Fruit fly (Drosophila melanogaster) whole organism, embryonic: Measurements from ENCODE around the gene hop.

Experiments used
- Blimp-1 ChIP-seq: fragments of 200-800 bp; sonication (Bioruptor generic); optimal IDR thresholded peaks from 3 replicates; lab custom pipeline; 2018; ENCODE audit warnings: missing biosample characterization, missing genetic modification characterization, mild to moderate bottlenecking, moderate library complexity, missing genetic modification reagents
- CG10543 ChIP-seq: fragments of 200-800 bp; sonication (Bioruptor generic); optimal IDR thresholded peaks from 3 replicates; lab custom pipeline; 2017; ENCODE audit warnings: missing biosample characterization, mild to moderate bottlenecking, missing genetic modification characterization, moderate library complexity
- CG11085 ChIP-seq: fragments of 200-800 bp; sonication (Bioruptor generic); IDR thresholded peaks from 2 replicates; pipeline ENCODE4 v1.3.6; 2022; ENCODE audit warnings: missing biosample characterization, missing genetic modification characterization
- CG11456 ChIP-seq: fragments of 200-800 bp; sonication (Bioruptor generic); IDR thresholded peaks from 3 replicates; pipeline ENCODE4 v1.3.6; 2022; ENCODE audit warnings: missing biosample characterization, missing genetic modification characterization
- CG11723 ChIP-seq: fragments of 200-800 bp; sonication (Bioruptor generic); optimal IDR thresholded peaks from 2 replicates; lab custom pipeline; 2017; ENCODE audit warnings: missing biosample characterization, mild to moderate bottlenecking, missing genetic modification characterization
- CG12659 ChIP-seq: fragments of 200-800 bp; sonication (Bioruptor generic); optimal IDR thresholded peaks from 3 replicates; lab custom pipeline; 2017; ENCODE audit warnings: mild to moderate bottlenecking, missing biosample characterization, missing genetic modification reagents, missing genetic modification characterization
- CG13894 ChIP-seq: fragments of 200-800 bp; sonication (Bioruptor generic); optimal IDR thresholded peaks from 3 replicates; lab custom pipeline; 2018; ENCODE audit warnings: missing biosample characterization, mild to moderate bottlenecking, missing genetic modification characterization, moderate library complexity
- CG14050 ChIP-seq: fragments of 200-800 bp; sonication (Bioruptor generic); IDR thresholded peaks from 3 replicates; pipeline ENCODE4 v1.3.6; 2022; ENCODE audit warnings: missing biosample characterization, missing genetic modification characterization
- CG17186 ChIP-seq: fragments of 200-800 bp; sonication (Bioruptor generic); optimal IDR thresholded peaks from 3 replicates; lab custom pipeline; 2017; ENCODE audit warnings: missing biosample characterization, missing genetic modification reagents, missing genetic modification characterization
- CG17385 ChIP-seq: fragments of 200-800 bp; sonication (Bioruptor generic); optimal IDR thresholded peaks from 3 replicates; lab custom pipeline; 2018; ENCODE audit warnings: missing biosample characterization, mild to moderate bottlenecking, missing genetic modification characterization
- CG1832 ChIP-seq: fragments of 200-800 bp; sonication (Bioruptor generic); optimal IDR thresholded peaks from 2 replicates; lab custom pipeline; 2017; ENCODE audit warnings: missing biosample characterization, mild to moderate bottlenecking, missing genetic modification characterization, inconsistent platforms
- CG18619 ChIP-seq: fragments of 200-800 bp; sonication (Bioruptor generic); optimal IDR thresholded peaks from 3 replicates; lab custom pipeline; 2017; ENCODE audit warnings: missing biosample characterization, mild to moderate bottlenecking, missing genetic modification characterization
- CG32532 ChIP-seq: fragments of 200-800 bp; sonication (Bioruptor generic); IDR thresholded peaks from 2 replicates; pipeline ENCODE4 v1.3.6; 2022; ENCODE audit warnings: missing biosample characterization, missing genetic modification characterization
- CG33213 ChIP-seq: fragments of 200-800 bp; sonication (Bioruptor generic); optimal IDR thresholded peaks from 3 replicates; lab custom pipeline; 2016; ENCODE audit warnings: missing biosample characterization, missing genetic modification characterization
- CG3407 ChIP-seq: fragments of 200-800 bp; sonication (Bioruptor generic); optimal IDR thresholded peaks from 2 replicates; lab custom pipeline; 2018; ENCODE audit warnings: missing biosample characterization, mild to moderate bottlenecking, missing genetic modification characterization
- CG3726 ChIP-seq: fragments of 200-800 bp; sonication (Bioruptor generic); IDR thresholded peaks from 3 replicates; pipeline ENCODE4, ENCODE4 v1.3.6; 2022; ENCODE audit warnings: missing biosample characterization, missing genetic modification characterization
- CG7372 ChIP-seq: fragments of 200-800 bp; sonication (Bioruptor generic); IDR thresholded peaks from 2 replicates; pipeline ENCODE4 v1.3.6; 2022; ENCODE audit warnings: missing biosample characterization, missing genetic modification characterization
- CG8359 ChIP-seq: fragments of 200-800 bp; sonication (Bioruptor generic); optimal IDR thresholded peaks from 2 replicates; lab custom pipeline; 2017; ENCODE audit warnings: missing biosample characterization, mild to moderate bottlenecking, missing genetic modification characterization, borderline replicate concordance
- Dbx ChIP-seq: fragments of 200-800 bp; sonication (Bioruptor generic); IDR thresholded peaks from 3 replicates; pipeline ENCODE4 v1.3.6; 2022; ENCODE audit warnings: missing biosample characterization, missing genetic modification characterization
- Fer2 ChIP-seq: fragments of 200-800 bp; sonication (Bioruptor generic); optimal IDR thresholded peaks from 2 replicates; lab custom pipeline; 2018; ENCODE audit warnings: missing biosample characterization, mild to moderate bottlenecking, missing genetic modification characterization, moderate library complexity
- GATAe ChIP-seq: fragments of 200-800 bp; sonication (Bioruptor generic); conservative IDR thresholded peaks from 2 replicates; pipeline ENCODE4 v1.3.6; 2022; ENCODE audit warnings: missing biosample characterization, missing genetic modification characterization
- Gug ChIP-seq: fragments of 200-800 bp; sonication (Bioruptor generic); IDR thresholded peaks from 4 replicates; pipeline ENCODE4 v1.3.6; 2022; ENCODE audit warnings: missing biosample characterization, missing genetic modification characterization
- Hr51 ChIP-seq, 2 experiments: fragments of 200-800 bp; sonication (Bioruptor generic); optimal IDR thresholded peaks; 2 replicates in 1 of 2; 3 replicates in 1 of 2; lab custom pipeline; 2016 to 2018; ENCODE audit warnings: missing biosample characterization in 2 of 2, missing genetic modification characterization in 2 of 2, mild to moderate bottlenecking in 1 of 2, moderate library complexity in 1 of 2
- Hsf ChIP-seq: fragments of 200-800 bp; sonication (Bioruptor generic); optimal IDR thresholded peaks from 3 replicates; lab custom pipeline; 2016; ENCODE audit warnings: missing biosample characterization, missing genetic modification characterization
- Lim3 ChIP-seq: fragments of 200-800 bp; sonication (Bioruptor generic); IDR thresholded peaks from 2 replicates; pipeline ENCODE4 v1.3.6; 2022; ENCODE audit warnings: missing biosample characterization, missing genetic modification characterization
- Lpt ChIP-seq: fragments of >200 bp; optimal IDR thresholded peaks from 2 replicates; lab custom pipeline; 2018; ENCODE audit warnings: missing biosample characterization, missing genetic modification characterization
- MTF-1 ChIP-seq: fragments of 200-800 bp; sonication (Bioruptor generic); optimal IDR thresholded peaks from 2 replicates; lab custom pipeline; 2018; ENCODE audit warnings: missing biosample characterization, mild to moderate bottlenecking, missing genetic modification characterization, borderline replicate concordance
- NK7.1 ChIP-seq: fragments of 200-800 bp; sonication (Bioruptor generic); optimal IDR thresholded peaks from 3 replicates; lab custom pipeline; 2016; ENCODE audit warnings: missing biosample characterization, missing genetic modification characterization
- Ptx1 ChIP-seq: fragments of 200-800 bp; sonication (Bioruptor generic); IDR thresholded peaks from 2 replicates; pipeline ENCODE4 v1.3.6; 2022; ENCODE audit warnings: missing biosample characterization, missing genetic modification characterization
- Side ChIP-seq: fragments of 200-800 bp; sonication (Bioruptor generic); optimal IDR thresholded peaks from 2 replicates; lab custom pipeline; 2016; ENCODE audit warnings: missing biosample characterization, missing genetic modification characterization
- Stat92E ChIP-seq, 3 experiments: fragments of >200 bp in 2 of 3; fragments of 200-800 bp in 1 of 3; sonication (Bioruptor generic) in 1 of 3; optimal IDR thresholded peaks; 2 replicates each; lab custom pipeline; 2017 to 2019; ENCODE audit warnings: missing biosample characterization in 3 of 3, missing genetic modification characterization in 3 of 3, mild to moderate bottlenecking in 1 of 3, moderate library complexity in 1 of 3
- TFAM ChIP-seq: fragments of 200-800 bp; sonication (Bioruptor generic); optimal IDR thresholded peaks from 2 replicates; lab custom pipeline; 2017; ENCODE audit warnings: missing biosample characterization, missing genetic modification characterization, inconsistent platforms
- Vsx1 ChIP-seq: fragments of 200-800 bp; sonication (Bioruptor generic); optimal IDR thresholded peaks from 2 replicates; lab custom pipeline; 2017; ENCODE audit warnings: missing biosample characterization, mild to moderate bottlenecking, missing genetic modification characterization, missing genetic modification reagents
- ab ChIP-seq: fragments of 200-800 bp; sonication (Bioruptor generic); optimal IDR thresholded peaks from 2 replicates; lab custom pipeline; 2016; ENCODE audit warnings: missing biosample characterization, missing genetic modification characterization
- ato ChIP-seq: fragments of 200-800 bp; sonication (Bioruptor generic); IDR thresholded peaks from 2 replicates; pipeline ENCODE4 v1.3.6; 2022; ENCODE audit warnings: missing biosample characterization, missing genetic modification characterization; ENCODE audit not compliant: partially characterized antibody
- bab2 ChIP-seq: fragments of 200-800 bp; sonication (Bioruptor generic); optimal IDR thresholded peaks from 2 replicates; lab custom pipeline; 2016; ENCODE audit warnings: missing biosample characterization, missing genetic modification characterization
- croc ChIP-seq: fragments of 200-800 bp; sonication (Bioruptor generic); conservative IDR thresholded peaks from 3 replicates; pipeline ENCODE4 v1.3.6; 2022; ENCODE audit warnings: missing biosample characterization, missing genetic modification characterization
- dmrt11E ChIP-seq: fragments of 200-800 bp; sonication (Bioruptor generic); optimal IDR thresholded peaks from 3 replicates; lab custom pipeline; 2018; ENCODE audit warnings: missing biosample characterization, mild to moderate bottlenecking, missing genetic modification characterization, moderate library complexity
- exex ChIP-seq: fragments of 200-800 bp; sonication (Bioruptor generic); optimal IDR thresholded peaks from 4 replicates; lab custom pipeline; 2018; ENCODE audit warnings: missing biosample characterization, mild to moderate bottlenecking, missing genetic modification characterization, moderate library complexity
- eyg ChIP-seq: fragments of 200-800 bp; sonication (Bioruptor generic); optimal IDR thresholded peaks from 3 replicates; lab custom pipeline; 2016; ENCODE audit warnings: missing biosample characterization, missing genetic modification characterization
- her ChIP-seq: fragments of 200-800 bp; sonication (Bioruptor generic); optimal IDR thresholded peaks from 2 replicates; lab custom pipeline; 2016; ENCODE audit warnings: missing biosample characterization, missing genetic modification characterization
- kay ChIP-seq: fragments of 200-800 bp; sonication (Bioruptor generic); optimal IDR thresholded peaks from 2 replicates; lab custom pipeline; 2016; ENCODE audit warnings: missing biosample characterization, missing genetic modification characterization
- knrl ChIP-seq: fragments of 200-800 bp; sonication (Bioruptor generic); IDR thresholded peaks from 3 replicates; pipeline ENCODE4 v1.3.6; 2022; ENCODE audit warnings: missing biosample characterization, missing genetic modification characterization; ENCODE audit not compliant: partially characterized antibody
- lmd ChIP-seq: fragments of 200-800 bp; sonication (Bioruptor generic); IDR thresholded peaks from 2 replicates; pipeline ENCODE4 v1.3.6; 2022; ENCODE audit warnings: missing biosample characterization, missing genetic modification characterization
- pnt ChIP-seq: fragments of 200-800 bp; sonication (Bioruptor generic); optimal IDR thresholded peaks from 3 replicates; lab custom pipeline; 2016; ENCODE audit warnings: missing biosample characterization, missing genetic modification characterization
- slbo ChIP-seq: fragments of 200-800 bp; sonication (Bioruptor generic); IDR thresholded peaks from 2 replicates; pipeline ENCODE4 v1.3.6; 2022; ENCODE audit warnings: missing biosample characterization, missing genetic modification characterization
- tin ChIP-seq: fragments of 200-800 bp; sonication (Bioruptor generic); optimal IDR thresholded peaks from 3 replicates; lab custom pipeline; 2016; ENCODE audit warnings: missing biosample characterization, missing genetic modification characterization
- toy ChIP-seq: fragments of 200-800 bp; sonication (Bioruptor generic); IDR thresholded peaks from 2 replicates; pipeline ENCODE4 v1.3.6; 2022; ENCODE audit warnings: missing biosample characterization, missing genetic modification characterization
- yki ChIP-seq: fragments of >200 bp; optimal IDR thresholded peaks from 3 replicates; lab custom pipeline; 2018

hop gene

DNA sequence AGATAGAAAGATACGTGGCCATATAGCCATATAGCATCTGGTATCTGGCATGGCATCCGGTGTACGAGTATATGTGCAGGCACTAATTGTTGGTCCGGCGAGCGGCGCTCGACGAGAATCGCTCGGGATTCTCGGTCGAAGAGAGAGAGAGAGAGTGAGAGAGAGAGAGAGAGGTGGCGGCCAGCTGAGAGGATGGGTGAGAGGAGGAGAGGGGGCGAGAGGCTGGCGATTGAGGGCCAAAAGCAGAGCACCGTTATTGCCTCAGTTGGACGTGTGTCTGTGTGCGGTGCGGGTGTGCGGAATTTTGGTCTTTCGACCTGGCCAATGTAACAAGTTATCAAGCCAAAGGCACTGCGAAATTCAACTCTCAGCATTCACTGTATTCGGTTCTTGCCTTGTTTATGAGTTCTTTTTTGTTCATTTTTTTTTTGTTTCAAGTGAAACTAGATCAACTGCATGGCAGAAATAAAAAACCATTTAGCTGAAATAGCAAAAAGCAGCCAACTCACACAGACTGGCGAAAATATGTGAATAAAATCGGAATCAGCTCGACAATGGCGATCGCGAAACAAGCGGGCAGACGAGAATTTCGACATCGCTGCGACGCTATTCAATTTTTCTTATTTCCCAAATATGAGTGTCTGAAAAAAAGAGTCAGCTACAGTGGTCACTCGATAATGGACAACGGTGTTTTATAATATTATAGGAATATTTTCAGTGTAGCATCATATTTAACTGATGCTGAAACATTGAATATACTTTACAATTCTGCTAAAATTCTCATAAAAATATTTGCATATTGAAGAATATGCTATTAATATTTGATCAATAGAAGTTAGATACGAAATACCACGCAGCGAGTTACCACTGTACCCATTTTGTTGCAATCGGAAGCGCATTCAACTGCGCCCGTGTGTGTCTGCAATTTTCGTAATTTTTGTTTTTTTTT, 5.1 kb upstream of the hop start (continued):
- TF ChIP-seq CG8359 (GFP tag; lab: Kevin White, UChicago): no peak
- no peak for TF ChIP-seq CG14050
- no peak for TF ChIP-seq ato
- TF ChIP-seq lmd (GFP tag; lab: Robert Waterston, UW): peak; percentile 40; the same call in 1 of the 2 replicates
- no peak for TF ChIP-seq bab2 (GFP tag; lab: Kevin White, UChicago)
- no peak for TF ChIP-seq knrl (GFP tag; lab: Robert Waterston, UW)
- TF ChIP-seq CG11456 (GFP tag; lab: Robert Waterston, UW): no peak
- no peak for TF ChIP-seq Stat92E (GFP tag; optimal IDR thresholded peaks at IDR 0.05; lab: Kevin White, UChicago)
- TF ChIP-seq croc (GFP tag; lab: Robert Waterston, UW): no peak
- no peak for TF ChIP-seq dmrt11E (tag; lab: Kevin White, UChicago)
- TF ChIP-seq Lpt (GFP tag; lab: Kevin White, UChicago): no peak
- no peak for TF ChIP-seq pnt (GFP tag; lab: Kevin White, UChicago)
- TF ChIP-seq MTF-1 (GFP tag; lab: Kevin White, UChicago): no peak
- 0 out of 2 replicates have a peak, but pooled peaks have one; percentile 23 for TF ChIP-seq CG7372 (GFP tag; lab: Robert Waterston, UW)
- no peak for TF ChIP-seq CG17186
- TF ChIP-seq Gug (GFP tag; lab: Robert Waterston, UW): no peak
- TF ChIP-seq Lim3 (GFP tag; lab: Robert Waterston, UW): no peak
- no peak for TF ChIP-seq GATAe (GFP tag; lab: Robert Waterston, UW)
- no peak for TF ChIP-seq TFAM
- TF ChIP-seq Hsf: no peak
- TF ChIP-seq tin (GFP tag; lab: Kevin White, UChicago): no peak
- no peak for TF ChIP-seq CG3407 (GFP tag; lab: Kevin White, UChicago)
- no peak for TF ChIP-seq Blimp-1 (GFP tag; lab: Kevin White, UChicago)
- TF ChIP-seq Ptx1 (GFP tag; lab: Robert Waterston, UW): no peak
- TF ChIP-seq yki (lab: Kevin White, UChicago): peak; percentile 1
- TF ChIP-seq CG11723: no peak
- no peak for TF ChIP-seq CG12659 (GFP tag; lab: Kevin White, UChicago)
- no peak for TF ChIP-seq CG13894
- TF ChIP-seq CG33213: no peak
- no peak for TF ChIP-seq Side
- peak in 1 of 2 experiments; percentile 18 for TF ChIP-seq Hr51 (GFP tag; optimal IDR thresholded peaks at IDR 0.05; lab: Kevin White, UChicago)
- TF ChIP-seq ab (GFP tag; lab: Kevin White, UChicago): no peak
- peak; percentile 29; the same call in 1 of the 2 replicates for TF ChIP-seq slbo
- TF ChIP-seq toy (GFP tag; lab: Robert Waterston, UW): no peak
- peak; percentile 4 for TF ChIP-seq CG1832 (GFP tag; lab: Kevin White, UChicago)
- no peak for TF ChIP-seq CG3726
- TF ChIP-seq kay: no peak
- no peak for TF ChIP-seq CG17385 (GFP tag; lab: Kevin White, UChicago)
- peak; percentile 21 for TF ChIP-seq CG10543 (GFP tag; lab: Kevin White, UChicago)
- TF ChIP-seq eyg (GFP tag; lab: Kevin White, UChicago): no peak
- TF ChIP-seq NK7.1 (GFP tag; lab: Kevin White, UChicago): no peak
- TF ChIP-seq Dbx (GFP tag; lab: Robert Waterston, UW): no peak
- TF ChIP-seq Fer2 (tag; lab: Kevin White, UChicago): no peak
- no peak for TF ChIP-seq Vsx1 (GFP tag; lab: Kevin White, UChicago)
- peak; percentile 22; the same call in 1 of the 2 replicates for TF ChIP-seq CG32532
- TF ChIP-seq her (GFP tag; lab: Kevin White, UChicago): no peak
- TF ChIP-seq CG11085 (GFP tag; lab: Robert Waterston, UW): no peak
- TF ChIP-seq CG18619 (GFP tag; lab: Kevin White, UChicago): no peak
- no peak for TF ChIP-seq exex (tag; lab: Kevin White, UChicago)
